Fruit fly (Drosophila melanogaster) whole organism, embryonic: ENCODE data around the gene CG9338.

Experiments used
- CG10274 ChIP-seq: fragments of 200-800 bp; sonication (Bioruptor generic); optimal IDR thresholded peaks from 3 replicates; lab custom pipeline; 2017; ENCODE audit warnings: missing biosample characterization, mild to moderate bottlenecking, missing genetic modification characterization
- CG11247 ChIP-seq: fragments of 200-800 bp; sonication (Bioruptor generic); IDR thresholded peaks from 2 replicates; pipeline ENCODE4 v1.3.6; 2022; ENCODE audit warnings: missing biosample characterization, missing genetic modification characterization
- CG12744 ChIP-seq: fragments of 200-800 bp; sonication (Bioruptor generic); optimal IDR thresholded peaks from 2 replicates; lab custom pipeline; 2016; ENCODE audit warnings: missing biosample characterization, missing genetic modification characterization
- CG12769 ChIP-seq: fragments of 200-800 bp; sonication (Bioruptor generic); optimal IDR thresholded peaks from 2 replicates; lab custom pipeline; 2019; ENCODE audit warnings: missing biosample characterization, mild to moderate bottlenecking, missing genetic modification characterization, moderate library complexity
- CG13287 ChIP-seq: fragments of 200-800 bp; sonication (Bioruptor generic); IDR thresholded peaks from 2 replicates; pipeline ENCODE4 v1.3.6; 2022; ENCODE audit warnings: missing biosample characterization, missing genetic modification characterization; ENCODE audit not compliant: partially characterized antibody
- CG16863 ChIP-seq: fragments of 200-800 bp; sonication (Bioruptor generic); optimal IDR thresholded peaks from 3 replicates; lab custom pipeline; 2016; ENCODE audit warnings: missing biosample characterization, missing genetic modification characterization
- CG18011 ChIP-seq: fragments of 200-800 bp; sonication (Bioruptor generic); optimal IDR thresholded peaks from 2 replicates; lab custom pipeline; 2017; ENCODE audit warnings: missing biosample characterization, missing genetic modification characterization, mild to moderate bottlenecking, moderate library complexity, missing genotype
- CG1832 ChIP-seq: fragments of 200-800 bp; sonication (Bioruptor generic); optimal IDR thresholded peaks from 2 replicates; lab custom pipeline; 2017; ENCODE audit warnings: missing biosample characterization, mild to moderate bottlenecking, missing genetic modification characterization, inconsistent platforms
- CG2116 ChIP-seq: fragments of 200-800 bp; sonication (Bioruptor generic); optimal IDR thresholded peaks from 3 replicates; lab custom pipeline; 2018; ENCODE audit warnings: missing biosample characterization, mild to moderate bottlenecking, missing genetic modification characterization
- CG31365 ChIP-seq: fragments of 200-800 bp; sonication (Bioruptor generic); optimal IDR thresholded peaks from 2 replicates; lab custom pipeline; 2018; ENCODE audit warnings: missing biosample characterization, mild to moderate bottlenecking, missing genetic modification characterization
- CG34376 ChIP-seq: fragments of 200-800 bp; sonication (Bioruptor generic); optimal IDR thresholded peaks from 2 replicates; lab custom pipeline; 2018; ENCODE audit warnings: missing biosample characterization, mild to moderate bottlenecking, missing genetic modification characterization
- CG34422 ChIP-seq: fragments of 200-800 bp; sonication (Bioruptor generic); IDR thresholded peaks from 3 replicates; pipeline ENCODE4 v1.3.6; 2022; ENCODE audit warnings: missing biosample characterization, missing genetic modification characterization
- CG4730 ChIP-seq: fragments of 200-800 bp; sonication (Bioruptor generic); IDR thresholded peaks from 2 replicates; pipeline ENCODE4 v1.3.6; 2022; ENCODE audit warnings: missing biosample characterization, missing genetic modification characterization
- CG6272 ChIP-seq: fragments of 200-800 bp; sonication (Bioruptor generic); IDR thresholded peaks from 2 replicates; pipeline ENCODE4 v1.3.6; 2022; ENCODE audit warnings: missing biosample characterization, missing genetic modification characterization
- CG7963 ChIP-seq: fragments of 200-800 bp; sonication (Bioruptor generic); IDR thresholded peaks from 3 replicates; pipeline ENCODE4 v1.3.6; 2022; ENCODE audit warnings: missing biosample characterization, missing genetic modification characterization; ENCODE audit not compliant: partially characterized antibody
- CG8359 ChIP-seq: fragments of 200-800 bp; sonication (Bioruptor generic); optimal IDR thresholded peaks from 2 replicates; lab custom pipeline; 2017; ENCODE audit warnings: missing biosample characterization, mild to moderate bottlenecking, missing genetic modification characterization, borderline replicate concordance
- CG9876 ChIP-seq: fragments of 200-800 bp; sonication (Bioruptor generic); optimal IDR thresholded peaks from 2 replicates; lab custom pipeline; 2016; ENCODE audit warnings: missing biosample characterization, missing genetic modification characterization
- CrebB ChIP-seq: fragments of 200-800 bp; sonication (Bioruptor generic); optimal IDR thresholded peaks from 3 replicates; lab custom pipeline; 2018; ENCODE audit warnings: missing biosample characterization, mild to moderate bottlenecking, missing genetic modification characterization
- Dip2 ChIP-seq: fragments of 200-800 bp; sonication (Bioruptor generic); IDR thresholded peaks from 2 replicates; pipeline ENCODE4 v1.3.6; 2022; ENCODE audit warnings: missing biosample characterization, missing genetic modification characterization
- Eip74EF ChIP-seq, 2 experiments: fragments of 200-800 bp in 1 of 2; fragments of >200 bp in 1 of 2; sonication (Bioruptor generic) in 1 of 2; optimal IDR thresholded peaks; 2 replicates each; lab custom pipeline; 2017 to 2019; ENCODE audit warnings: missing biosample characterization in 2 of 2, missing genetic modification characterization in 2 of 2, mild to moderate bottlenecking in 1 of 2, moderate library complexity in 1 of 2
- Ets65A ChIP-seq: fragments of 200-800 bp; sonication (Bioruptor generic); peaks from one replicate; lab custom pipeline; 2016; ENCODE audit warnings: missing biosample characterization, missing genetic modification characterization
- Fer3 ChIP-seq: fragments of 200-800 bp; sonication (Bioruptor generic); optimal IDR thresholded peaks from 2 replicates; lab custom pipeline; 2018; ENCODE audit warnings: missing biosample characterization, mild to moderate bottlenecking, missing genetic modification characterization, moderate library complexity
- Hr78 ChIP-seq, 2 experiments: fragments of 200-800 bp in 1 of 2; fragments of >200 bp in 1 of 2; sonication (Bioruptor generic) in 1 of 2; optimal IDR thresholded peaks; 2 replicates each; lab custom pipeline; 2017 to 2019; ENCODE audit warnings: missing biosample characterization in 2 of 2, missing genetic modification characterization in 2 of 2, mild to moderate bottlenecking in 1 of 2, moderate library complexity in 1 of 2
- Jarid2 ChIP-seq: fragments of 200-800 bp; sonication (Bioruptor generic); optimal IDR thresholded peaks from 3 replicates; lab custom pipeline; 2017; ENCODE audit warnings: mild to moderate bottlenecking, missing biosample characterization, missing genetic modification reagents, missing genetic modification characterization
- Oaz ChIP-seq: fragments of 200-800 bp; sonication (Bioruptor generic); IDR thresholded peaks from 2 replicates; pipeline ENCODE4 v1.3.6; 2022; ENCODE audit warnings: missing biosample characterization, missing genetic modification characterization
- Oli ChIP-seq: fragments of 200-800 bp; sonication (Bioruptor generic); optimal IDR thresholded peaks from 2 replicates; lab custom pipeline; 2018; ENCODE audit warnings: missing biosample characterization, mild to moderate bottlenecking, missing genetic modification characterization, moderate library complexity
- Opbp ChIP-seq: fragments of 200-800 bp; sonication (Bioruptor generic); IDR thresholded peaks from 3 replicates; pipeline ENCODE4 v1.3.6; 2022; ENCODE audit warnings: missing biosample characterization, missing genetic modification characterization; ENCODE audit not compliant: partially characterized antibody
- Pdp1 ChIP-seq, 2 experiments: fragments of 200-800 bp; sonication (Bioruptor generic); optimal IDR thresholded peaks; 3 replicates each; lab custom pipeline; 2016; ENCODE audit warnings: missing biosample characterization in 2 of 2, missing genetic modification characterization in 2 of 2, mild to moderate bottlenecking in 1 of 2, moderate library complexity in 1 of 2
- Spps ChIP-seq: fragments of 200-800 bp; sonication (Bioruptor generic); optimal IDR thresholded peaks from 2 replicates; lab custom pipeline; 2018; ENCODE audit warnings: missing biosample characterization, mild to moderate bottlenecking, missing genetic modification characterization
- Ssrp ChIP-seq: fragments of 200-800 bp; sonication (Bioruptor generic); optimal IDR thresholded peaks from 2 replicates; lab custom pipeline; 2018; ENCODE audit warnings: missing biosample characterization, mild to moderate bottlenecking, missing genetic modification characterization, moderate library complexity
- Vsx1 ChIP-seq: fragments of 200-800 bp; sonication (Bioruptor generic); optimal IDR thresholded peaks from 2 replicates; lab custom pipeline; 2017; ENCODE audit warnings: missing biosample characterization, mild to moderate bottlenecking, missing genetic modification characterization, missing genetic modification reagents
- Xrp1 ChIP-seq: fragments of 200-800 bp; sonication (Bioruptor generic); IDR thresholded peaks from 2 replicates; pipeline ENCODE4 v1.3.6; 2022; ENCODE audit warnings: missing biosample characterization, missing genetic modification characterization
- chif ChIP-seq, 2 experiments: fragments of 200-800 bp; sonication (Bioruptor generic); optimal IDR thresholded peaks; 3 replicates each; lab custom pipeline; 2016; ENCODE audit warnings: missing biosample characterization in 2 of 2, missing genetic modification characterization in 2 of 2
- chm ChIP-seq: fragments of 200-800 bp; sonication (Bioruptor generic); IDR thresholded peaks from 2 replicates; pipeline ENCODE4 v1.3.6; 2022; ENCODE audit warnings: missing biosample characterization, missing genetic modification characterization
- croc ChIP-seq: fragments of 200-800 bp; sonication (Bioruptor generic); conservative IDR thresholded peaks from 3 replicates; pipeline ENCODE4 v1.3.6; 2022; ENCODE audit warnings: missing biosample characterization, missing genetic modification characterization
- cwo ChIP-seq: fragments of 200-800 bp; sonication (Bioruptor generic); optimal IDR thresholded peaks from 3 replicates; lab custom pipeline; 2017; ENCODE audit warnings: missing biosample characterization, missing genetic modification characterization, mild to moderate bottlenecking, moderate library complexity, missing genetic modification reagents
- emc ChIP-seq: fragments of 200-800 bp; sonication (Bioruptor generic); optimal IDR thresholded peaks from 2 replicates; lab custom pipeline; 2016; ENCODE audit warnings: missing biosample characterization, missing genetic modification characterization
- esg ChIP-seq: fragments of 200-800 bp; sonication (Bioruptor generic); conservative IDR thresholded peaks from 2 replicates; pipeline ENCODE4 v1.3.6; 2022; ENCODE audit warnings: missing biosample characterization, missing genetic modification characterization
- fd64A ChIP-seq: fragments of 200-800 bp; sonication (Bioruptor generic); optimal IDR thresholded peaks from 3 replicates; lab custom pipeline; 2018; ENCODE audit warnings: missing biosample characterization, mild to moderate bottlenecking, missing genetic modification characterization
- gce ChIP-seq: fragments of 200-800 bp; sonication (Bioruptor generic); IDR thresholded peaks from 3 replicates; pipeline ENCODE4 v1.3.6; 2022; ENCODE audit warnings: missing biosample characterization, missing genetic modification characterization
- hbn ChIP-seq: fragments of 200-800 bp; sonication (Bioruptor generic); IDR thresholded peaks from 2 replicates; pipeline ENCODE4 v1.3.6; 2022; ENCODE audit warnings: missing biosample characterization, missing genetic modification characterization; ENCODE audit not compliant: partially characterized antibody
- kah ChIP-seq: fragments of 200-800 bp; sonication (Bioruptor generic); optimal IDR thresholded peaks from 2 replicates; lab custom pipeline; 2018; ENCODE audit warnings: missing biosample characterization, mild to moderate bottlenecking, missing genetic modification characterization
- lab ChIP-seq: fragments of 200-800 bp; sonication (Bioruptor generic); optimal IDR thresholded peaks from 3 replicates; lab custom pipeline; 2017; ENCODE audit warnings: missing biosample characterization, missing genetic modification characterization, mild to moderate bottlenecking, moderate library complexity, missing genetic modification reagents
- p53 ChIP-seq: fragments of 200-800 bp; sonication (Bioruptor generic); optimal IDR thresholded peaks from 2 replicates; lab custom pipeline; 2016; ENCODE audit warnings: missing biosample characterization, missing genetic modification characterization
- seq ChIP-seq: fragments of 200-800 bp; sonication (Bioruptor generic); IDR thresholded peaks from 2 replicates; pipeline ENCODE4 v1.3.6; 2022; ENCODE audit warnings: missing biosample characterization, missing genetic modification characterization
- tio ChIP-seq: fragments of 200-800 bp; sonication (Bioruptor generic); optimal IDR thresholded peaks from 2 replicates; lab custom pipeline; 2017; ENCODE audit warnings: missing biosample characterization, missing genetic modification characterization, inconsistent platforms
- ttk ChIP-seq: fragments of 200-800 bp; sonication (Bioruptor generic); IDR thresholded peaks from 2 replicates; pipeline ENCODE4 v2.1.2; 2022; ENCODE audit warnings: missing biosample characterization, missing genetic modification characterization
- wdn ChIP-seq: fragments of 200-800 bp; sonication (Bioruptor generic); IDR thresholded peaks from 2 replicates; pipeline ENCODE4 v1.3.6; 2022; ENCODE audit warnings: missing biosample characterization, missing genetic modification characterization

The CG9338 gene

dm6 chr2L:20864764-20865265, at the start of gene CG9338 (continued):
- TF ChIP-seq tio (GFP tag; lab: Kevin White, UChicago): peak; percentile 54
- 0 out of 2 replicates have a peak, but pooled peaks have one; percentile 16 for TF ChIP-seq hbn (GFP tag; lab: Robert Waterston, UW)
- no peak for TF ChIP-seq Dip2 (GFP tag; lab: Robert Waterston, UW)
- peak; percentile 37 for TF ChIP-seq CG2116 (GFP tag; lab: Kevin White, UChicago)
- peak; percentile 94; the same call in 2 of the 3 replicates for TF ChIP-seq CG34422 (GFP tag; lab: Robert Waterston, UW)
- TF ChIP-seq CG13287: peak; percentile 54
- peak; percentile 27 for TF ChIP-seq emc
- no peak; the same call in 1 of the 2 replicates for TF ChIP-seq Oaz
- TF ChIP-seq Fer3 (tag; lab: Kevin White, UChicago): peak; percentile 91
- peak; percentile 66; the same call in 1 of the 2 replicates for TF ChIP-seq seq (GFP tag; lab: Robert Waterston, UW)
- TF ChIP-seq croc (GFP tag; lab: Robert Waterston, UW): peak; percentile 88
- peak; percentile 46 for TF ChIP-seq CG9876 (GFP tag; lab: Kevin White, UChicago)
- peak; percentile 57 for TF ChIP-seq wdn
- TF ChIP-seq CrebB (tag; lab: Kevin White, UChicago): peak; percentile 76
- TF ChIP-seq CG1832 (GFP tag; lab: Kevin White, UChicago): no peak
- peak; percentile 77 for TF ChIP-seq Oli (tag; lab: Kevin White, UChicago)
- peak; percentile 44; the same call in 1 of the 2 replicates for TF ChIP-seq CG11247 (GFP tag; lab: Robert Waterston, UW)
- peak; percentile 63 for TF ChIP-seq Vsx1
- TF ChIP-seq Opbp (GFP tag; lab: Robert Waterston, UW): no peak
- TF ChIP-seq Hr78 (GFP tag; optimal IDR thresholded peaks at IDR 0.05; lab: Kevin White, UChicago): peak in 1 of 2 experiments; percentile 57
- peak; percentile 72; the same call in 2 of the 3 replicates for TF ChIP-seq gce (GFP tag; lab: Robert Waterston, UW)
- TF ChIP-seq CG8359 (GFP tag; lab: Kevin White, UChicago): peak; percentile 85
- peak; percentile 76 for TF ChIP-seq CG12769 (tag; lab: Kevin White, UChicago)
- TF ChIP-seq CG4730: peak; percentile 88
- TF ChIP-seq CG18011: peak; percentile 70
- peak; percentile 53 for TF ChIP-seq p53 (GFP tag; lab: Kevin White, UChicago)
- peak; percentile 83 for TF ChIP-seq Jarid2 (GFP tag; lab: Kevin White, UChicago)
- TF ChIP-seq Eip74EF (GFP tag; optimal IDR thresholded peaks at IDR 0.05; lab: Kevin White, UChicago): peak in 1 of 2 experiments; percentile 89
- TF ChIP-seq Pdp1 (GFP tag; optimal IDR thresholded peaks at IDR 0.05; lab: Kevin White, UChicago): peak; percentile 75 to 84
- peak; percentile 92 for TF ChIP-seq CG34376 (GFP tag; lab: Kevin White, UChicago)
- TF ChIP-seq CG12744: peak; percentile 54
- peak; percentile 96 for TF ChIP-seq lab (GFP tag; lab: Kevin White, UChicago)
- TF ChIP-seq CG10274 (GFP tag; lab: Kevin White, UChicago): peak; percentile 85
- peak; percentile 88 for TF ChIP-seq fd64A (GFP tag; lab: Kevin White, UChicago)
- peak; percentile 77 for TF ChIP-seq CG16863 (GFP tag; lab: Kevin White, UChicago)
- TF ChIP-seq chm (GFP tag; lab: Robert Waterston, UW): peak; percentile 67
- TF ChIP-seq Spps: peak; percentile 85
- peak; percentile 61 for TF ChIP-seq Ssrp (tag; lab: Kevin White, UChicago)
- TF ChIP-seq ttk (GFP tag; lab: Robert Waterston, UW): peak; percentile 62; the same call in 1 of the 2 replicates
- peak; percentile 96 for TF ChIP-seq Ets65A (GFP tag; lab: Kevin White, UChicago)
- 0 out of 3 replicates have a peak, but pooled peaks have one; percentile 46 for TF ChIP-seq CG7963
- TF ChIP-seq chif (GFP tag; optimal IDR thresholded peaks at IDR 0.05; lab: Kevin White, UChicago): peak; percentile 66 to 83
- TF ChIP-seq CG6272 (GFP tag; lab: Robert Waterston, UW): peak; percentile 83
- TF ChIP-seq CG31365 (tag; lab: Kevin White, UChicago): peak; percentile 87
- peak; percentile 95 for TF ChIP-seq Xrp1 (GFP tag; lab: Robert Waterston, UW)
- peak; percentile 87 for TF ChIP-seq kah (GFP tag; lab: Kevin White, UChicago)
- peak; percentile 94 for TF ChIP-seq cwo (GFP tag; lab: Kevin White, UChicago)
- TF ChIP-seq esg (GFP tag; lab: Robert Waterston, UW): peak; percentile 76
